Worm (Caenorhabditis elegans): ENCODE data around the gene fbxa-47.

DNA sequence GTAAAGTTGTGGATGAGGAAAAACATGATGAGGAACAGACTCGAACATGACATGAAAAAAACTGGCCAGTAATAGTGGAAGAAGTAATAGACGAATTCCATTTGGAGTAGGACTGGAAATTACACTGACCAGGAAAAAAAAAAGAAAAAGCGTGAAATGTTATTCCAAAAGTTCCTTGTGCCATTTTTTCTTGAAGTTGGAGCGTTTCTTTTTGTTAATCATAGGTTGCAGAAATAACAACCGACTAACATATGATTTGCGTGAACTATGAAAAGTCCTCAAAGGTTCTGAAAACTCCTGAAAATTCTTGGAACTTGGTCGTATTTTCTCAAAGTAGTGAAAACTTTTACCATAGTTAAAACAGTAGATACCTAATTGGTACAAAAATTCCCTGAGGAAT lies 13.5 kb upstream of the fbxa-47 start, which contains the start of gene srd-67:
- no peak for TF ChIP-seq elt-1 (tag; optimal IDR thresholded peaks at IDR 0.05; ENCODE audit: borderline replicate concordance, insufficient read depth)
- no peak for TF ChIP-seq blmp-1 (tag; optimal IDR thresholded peaks at IDR 0.05)
- TF ChIP-seq nhr-28 (tag; optimal IDR thresholded peaks at IDR 0.05), result no peak
- no peak for TF ChIP-seq ztf-11 (tag; optimal IDR thresholded peaks at IDR 0.05)
- no peak for TF ChIP-seq bed-3 (GFP tag; optimal IDR thresholded peaks at IDR 0.05)
- no peak for TF ChIP-seq ces-1 (GFP tag; optimal IDR thresholded peaks at IDR 0.05)
- TF ChIP-seq M03D4.4 (tag; optimal IDR thresholded peaks at IDR 0.05), result no peak
- TF ChIP-seq mab-5 (tag; optimal IDR thresholded peaks at IDR 0.05), result no peak
- no peak for TF ChIP-seq unc-62 (GFP tag; optimal IDR thresholded peaks at IDR 0.05)
- no peak for TF ChIP-seq snpc-4 (tag; optimal IDR thresholded peaks at IDR 0.05)
- no peak for TF ChIP-seq ham-2 (GFP tag; optimal IDR thresholded peaks at IDR 0.05)
- TF ChIP-seq pha-4 (tag; optimal IDR thresholded peaks at IDR 0.05), result no peak
- TF ChIP-seq lsy-2 (tag; optimal IDR thresholded peaks at IDR 0.05), result no peak
- TF ChIP-seq nhr-76 (tag; optimal IDR thresholded peaks at IDR 0.05), result no peak

All from whole organism, mixed stage, embryonic.